Fruit fly (Drosophila melanogaster): Measurements from ENCODE around the gene Gale.

Gale gene

DNA sequence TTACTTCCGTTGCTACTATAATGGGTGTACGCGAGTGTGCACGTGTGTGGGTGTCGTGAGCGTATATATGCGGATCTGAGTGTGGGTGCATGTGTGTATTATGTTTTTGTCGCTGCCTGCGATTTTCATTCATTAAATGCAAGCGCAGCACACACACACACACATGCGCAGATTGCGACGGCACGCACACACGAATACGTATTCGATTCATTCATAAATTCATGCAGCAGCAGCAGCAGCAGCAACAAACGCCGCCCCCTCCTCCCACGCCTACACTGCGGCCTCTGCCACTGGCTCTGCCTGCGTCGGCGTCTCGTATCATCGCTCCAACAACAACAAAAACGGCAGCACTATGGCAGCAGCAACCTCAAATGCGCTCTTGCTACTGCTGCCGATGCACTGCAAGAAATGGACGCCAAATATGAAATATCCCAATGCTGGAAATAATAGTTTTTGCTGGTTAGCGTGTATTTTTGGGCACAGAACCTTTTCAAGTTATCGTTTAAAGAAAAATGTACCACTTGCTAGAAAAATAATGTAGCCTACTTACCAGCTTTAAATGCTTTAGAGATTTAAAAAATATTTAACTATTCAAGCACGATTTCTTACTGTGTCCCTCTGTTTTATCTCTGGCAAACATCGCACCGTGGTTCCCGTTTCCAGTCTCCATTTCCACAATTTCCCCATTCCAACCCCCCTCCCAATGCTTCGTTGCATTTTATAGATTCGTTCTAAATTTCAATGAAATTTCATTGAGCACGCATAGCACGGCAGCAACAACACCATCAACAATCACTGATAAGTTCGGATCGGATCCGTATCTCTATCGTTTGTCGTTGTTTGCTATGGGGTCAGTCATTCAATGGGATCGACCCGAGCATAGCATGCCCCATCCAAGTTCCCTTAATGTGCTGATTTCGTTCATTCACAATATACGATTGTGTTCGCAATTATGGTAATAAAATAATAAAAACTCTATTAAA, 14.8 kb upstream of the Gale start:
- peak; percentile 25 for TF ChIP-seq fd85E (GFP tag; optimal IDR thresholded peaks at IDR 0.05)
- TF ChIP-seq Eip75B (GFP tag; optimal IDR thresholded peaks at IDR 0.05): peak; percentile 67
- peak; percentile 69 for TF ChIP-seq net (GFP tag; optimal IDR thresholded peaks at IDR 0.05)
- no peak for TF ChIP-seq Eip93F (GFP tag; optimal IDR thresholded peaks at IDR 0.05)
- peak; percentile 70 for TF ChIP-seq CG31627 (GFP tag; optimal IDR thresholded peaks at IDR 0.05)
- TF ChIP-seq CG6163 (GFP tag; IDR thresholded peaks at IDR 0.05): peak; percentile 88
- peak; percentile 92 for TF ChIP-seq Hr4 (GFP tag; optimal IDR thresholded peaks at IDR 0.05)
- TF ChIP-seq CG6808 (GFP tag; optimal IDR thresholded peaks at IDR 0.05): peak; percentile 53
- TF ChIP-seq vri (GFP tag; optimal IDR thresholded peaks at IDR 0.05): peak; percentile 6
- no peak for TF ChIP-seq svp (GFP tag)
- TF ChIP-seq Hr38 (GFP tag; optimal IDR thresholded peaks at IDR 0.05): peak; percentile 30
- TF ChIP-seq Met (GFP tag; optimal IDR thresholded peaks at IDR 0.05): peak; percentile 68
- peak; percentile 55 for TF ChIP-seq CG6792 (GFP tag; optimal IDR thresholded peaks at IDR 0.05)
- peak; percentile 38 for TF ChIP-seq CG8632 (GFP tag; optimal IDR thresholded peaks at IDR 0.05)
- peak; percentile 74 for TF ChIP-seq acj6 (GFP tag; optimal IDR thresholded peaks at IDR 0.05)
- peak; percentile 67 for TF ChIP-seq CG7368 (GFP tag; optimal IDR thresholded peaks at IDR 0.05)
- TF ChIP-seq Ets96B (tag; optimal IDR thresholded peaks at IDR 0.05): peak; percentile 67
- peak; percentile 58 for TF ChIP-seq CG1621 (tag; optimal IDR thresholded peaks at IDR 0.05)
- TF ChIP-seq topi (GFP tag; optimal IDR thresholded peaks at IDR 0.05): peak; percentile 55
- TF ChIP-seq Gug (GFP tag; IDR thresholded peaks at IDR 0.05): peak; percentile 85
- peak; percentile 55 for TF ChIP-seq esn (GFP tag; optimal IDR thresholded peaks at IDR 0.05)
- TF ChIP-seq CG11902 (GFP tag; optimal IDR thresholded peaks at IDR 0.05): no peak
- peak; percentile 66 for TF ChIP-seq CG11762 (GFP tag; optimal IDR thresholded peaks at IDR 0.05; ENCODE audit: insufficient read depth)
- peak; percentile 72 for TF ChIP-seq achi (GFP tag; optimal IDR thresholded peaks at IDR 0.05)
- peak; percentile 52 for TF ChIP-seq spab (GFP tag; optimal IDR thresholded peaks at IDR 0.05)
- TF ChIP-seq fkh (GFP tag; optimal IDR thresholded peaks at IDR 0.05): peak; percentile 48
- no peak for TF ChIP-seq Blimp-1 (GFP tag; optimal IDR thresholded peaks at IDR 0.05)
- TF ChIP-seq fd59A (GFP tag; optimal IDR thresholded peaks at IDR 0.05): peak; percentile 54
- TF ChIP-seq lz (GFP tag; optimal IDR thresholded peaks at IDR 0.05): peak; percentile 58
- peak; percentile 90 for TF ChIP-seq CG8119 (GFP tag; IDR thresholded peaks at IDR 0.05)
- TF ChIP-seq Hr39 (GFP tag; optimal IDR thresholded peaks at IDR 0.05): peak; percentile 73
- TF ChIP-seq Sox15 (GFP tag; optimal IDR thresholded peaks at IDR 0.05): peak; percentile 32
- TF ChIP-seq CG10631 (GFP tag; optimal IDR thresholded peaks at IDR 0.05): peak; percentile 67
- TF ChIP-seq Sox14 (GFP tag; optimal IDR thresholded peaks at IDR 0.05): peak; percentile 80
- TF ChIP-seq CG32006 (GFP tag; optimal IDR thresholded peaks at IDR 0.05): peak; percentile 94
- TF ChIP-seq eg (GFP tag; IDR thresholded peaks at IDR 0.05): peak; percentile 91
- peak; percentile 91 for TF ChIP-seq CG4318 (GFP tag; optimal IDR thresholded peaks at IDR 0.05)
- peak; percentile 55 for TF ChIP-seq dsx (GFP tag; optimal IDR thresholded peaks at IDR 0.05; ENCODE audit: poor library complexity, severe bottlenecking)
- peak; percentile 77 for TF ChIP-seq CG11294 (GFP tag; IDR thresholded peaks at IDR 0.05)
- no peak for TF ChIP-seq CG6854 (GFP tag; optimal IDR thresholded peaks at IDR 0.05)
- peak; percentile 67 for TF ChIP-seq cyc (GFP tag; optimal IDR thresholded peaks at IDR 0.05)
- TF ChIP-seq CG9139 (GFP tag; optimal IDR thresholded peaks at IDR 0.05): peak; percentile 40
- TF ChIP-seq CG15336 (GFP tag; IDR thresholded peaks at IDR 0.05): peak; percentile 91
- TF ChIP-seq Sox102F (GFP tag; optimal IDR thresholded peaks at IDR 0.05): peak; percentile 57
- peak; percentile 52 for TF ChIP-seq CG16779 (tag; optimal IDR thresholded peaks at IDR 0.05)
- TF ChIP-seq dac (GFP tag; optimal IDR thresholded peaks at IDR 0.05): peak; percentile 83
- TF ChIP-seq Eip78C (GFP tag): peak; percentile 90
- peak; percentile 12 for TF ChIP-seq Ets21C (GFP tag; optimal IDR thresholded peaks at IDR 0.05)
- peak; percentile 66 for TF ChIP-seq CG10669 (GFP tag; optimal IDR thresholded peaks at IDR 0.05)
- TF ChIP-seq CG6276 (GFP tag; optimal IDR thresholded peaks at IDR 0.05): peak; percentile 81

All from whole organism, prepupa.